Worm (Caenorhabditis elegans) whole organism, L1 larva: Measurements from ENCODE around the gene nrps-1.

Experiments
- C04F5.9 ChIP-seq: sonication (generic microtip); optimal IDR thresholded peaks from 2 replicates; lab custom pipeline; 2016; ENCODE audit warnings: missing genetic modification characterization, missing compliant biosample characterization
- C34B4.2 ChIP-seq: sonication (generic microtip); optimal IDR thresholded peaks from 2 replicates; lab custom pipeline; 2017; ENCODE audit warnings: mild to moderate bottlenecking, missing genetic modification characterization, missing compliant biosample characterization
- F16B12.6 ChIP-seq: fragments of 150-350 bp; optimal IDR thresholded peaks from 2 replicates; lab custom pipeline; 2014; ENCODE audit warnings: missing biosample characterization, missing genetic modification characterization
- aly-2 ChIP-seq: fragments of 150-350 bp; optimal IDR thresholded peaks from 2 replicates; lab custom pipeline; 2014; ENCODE audit warnings: missing biosample characterization, missing genetic modification characterization
- ceh-63 ChIP-seq: fragments of 200-800 bp; sonication (Bioruptor generic); optimal IDR thresholded peaks from 2 replicates; lab custom pipeline; 2018; ENCODE audit warnings: mild to moderate bottlenecking, missing genetic modification characterization, missing compliant biosample characterization
- ceh-8 ChIP-seq: fragments of 200-800 bp; sonication (Bioruptor generic); optimal IDR thresholded peaks from 2 replicates; lab custom pipeline; 2018; ENCODE audit warnings: mild to moderate bottlenecking, missing genetic modification characterization, moderate library complexity, missing compliant biosample characterization
- ceh-88 ChIP-seq: fragments of 200-800 bp; sonication (Bioruptor generic); IDR thresholded peaks from 2 replicates; pipeline ENCODE4 v1.3.6; 2022; ENCODE audit warnings: missing genetic modification characterization, missing compliant biosample characterization
- ceh-90 ChIP-seq: sonication (generic microtip); optimal IDR thresholded peaks from 2 replicates; lab custom pipeline; 2016; ENCODE audit warnings: missing genetic modification characterization, missing compliant biosample characterization
- ces-1 ChIP-seq: fragments of 150-350 bp; optimal IDR thresholded peaks from 2 replicates; lab custom pipeline; 2014; ENCODE audit warnings: missing biosample characterization, missing genetic modification reagents, missing genetic modification characterization
- dpl-1 ChIP-seq, 3 experiments: fragments of 150-350 bp in 2 of 3; sonication (generic microtip) in 1 of 3; optimal IDR thresholded peaks; 2 replicates each; lab custom pipeline; 2014 to 2017; ENCODE audit warnings: missing biosample characterization in 3 of 3, missing genetic modification characterization in 3 of 3, missing genetic modification reagents in 3 of 3
- efl-1 ChIP-seq, 4 experiments: fragments of 150-350 bp; optimal IDR thresholded peaks in 3 of 4; peaks in 1 of 4; 1 replicate in 1 of 4; 2 replicates in 3 of 4; lab custom pipeline; 2014; ENCODE audit warnings: missing biosample characterization in 2 of 4, missing genetic modification characterization in 2 of 4, missing genetic modification reagents in 2 of 4
- efl-3 ChIP-seq: fragments of 200-800 bp; sonication (Bioruptor generic); optimal IDR thresholded peaks from 2 replicates; lab custom pipeline; 2018; ENCODE audit warnings: mild to moderate bottlenecking, missing genetic modification characterization, missing compliant biosample characterization
- egl-27 ChIP-seq, 2 experiments: fragments of 150-350 bp in 1 of 2; sonication (generic microtip); optimal IDR thresholded peaks; 3 replicates each; lab custom pipeline; 2017 to 2018; ENCODE audit warnings: missing biosample characterization in 2 of 2, missing genetic modification characterization in 2 of 2, missing genetic modification reagents in 2 of 2
- fkh-8 ChIP-seq: sonication (generic microtip); optimal IDR thresholded peaks from 2 replicates; lab custom pipeline; 2016; ENCODE audit warnings: mild to moderate bottlenecking, missing genetic modification characterization, missing compliant biosample characterization
- fos-1 ChIP-seq: fragments of 150-350 bp; optimal IDR thresholded peaks from 2 replicates; lab custom pipeline; 2014; ENCODE audit warnings: missing biosample characterization, missing genetic modification characterization
- hlh-17 ChIP-seq: fragments of 200-800 bp; sonication (Bioruptor generic); optimal IDR thresholded peaks from 2 replicates; lab custom pipeline; 2018; ENCODE audit warnings: missing genetic modification characterization, mild to moderate bottlenecking, missing compliant biosample characterization, moderate library complexity, borderline replicate concordance
- lin-15B ChIP-seq: fragments of 150-350 bp; sonication (generic microtip); optimal IDR thresholded peaks from 3 replicates; lab custom pipeline; 2014; ENCODE audit warnings: missing biosample characterization, missing genetic modification characterization
- lin-35 ChIP-seq, 2 experiments: fragments of 150-350 bp; optimal IDR thresholded peaks; 2 replicates each; lab custom pipeline; 2014; ENCODE audit warnings: missing biosample characterization in 2 of 2, missing genetic modification characterization in 2 of 2, missing genetic modification reagents in 2 of 2
- lir-3 ChIP-seq: sonication (generic microtip); optimal IDR thresholded peaks from 2 replicates; lab custom pipeline; 2016; ENCODE audit warnings: mild to moderate bottlenecking, missing genetic modification characterization, moderate library complexity, missing compliant biosample characterization; ENCODE audit not compliant: poor library complexity
- mep-1 ChIP-seq: fragments of 150-350 bp; optimal IDR thresholded peaks from 2 replicates; lab custom pipeline; 2014; ENCODE audit warnings: missing biosample characterization, missing genetic modification characterization
- nhr-11 ChIP-seq: fragments of 150-350 bp; optimal IDR thresholded peaks from 2 replicates; lab custom pipeline; 2014; ENCODE audit warnings: missing biosample characterization, missing genetic modification characterization
- nhr-20 ChIP-seq: sonication (generic microtip); optimal IDR thresholded peaks from 2 replicates; lab custom pipeline; 2016; ENCODE audit warnings: mild to moderate bottlenecking, missing genetic modification characterization, missing compliant biosample characterization
- nhr-47 ChIP-seq: sonication (generic microtip); optimal IDR thresholded peaks from 2 replicates; lab custom pipeline; 2016; ENCODE audit warnings: mild to moderate bottlenecking, missing genetic modification characterization, moderate library complexity, missing compliant biosample characterization
- nhr-77 ChIP-seq: fragments of 150-350 bp; optimal IDR thresholded peaks from 2 replicates; lab custom pipeline; 2014; ENCODE audit warnings: missing biosample characterization, missing genetic modification characterization
- nhr-84 ChIP-seq: sonication (generic microtip); optimal IDR thresholded peaks from 2 replicates; lab custom pipeline; 2017; ENCODE audit warnings: missing biosample characterization, missing genetic modification characterization
- snu-23 ChIP-seq: sonication (generic microtip); optimal IDR thresholded peaks from 2 replicates; lab custom pipeline; 2016; ENCODE audit warnings: missing genetic modification characterization, missing compliant biosample characterization
- sox-4 ChIP-seq: sonication (generic microtip); optimal IDR thresholded peaks from 2 replicates; lab custom pipeline; 2016; ENCODE audit warnings: missing genetic modification characterization, missing compliant biosample characterization
- sup-37 ChIP-seq: fragments of 200-800 bp; sonication (Bioruptor generic); optimal IDR thresholded peaks from 2 replicates; lab custom pipeline; 2018; ENCODE audit warnings: mild to moderate bottlenecking, missing genetic modification characterization, missing compliant biosample characterization
- tbx-2 ChIP-seq: sonication (generic microtip); optimal IDR thresholded peaks from 2 replicates; lab custom pipeline; 2016; ENCODE audit warnings: missing genetic modification characterization, missing compliant biosample characterization
- unc-98 ChIP-seq: fragments of 200-800 bp; sonication (Bioruptor generic); IDR thresholded peaks from 2 replicates; pipeline ENCODE4 v1.3.6; 2022; ENCODE audit warnings: missing genetic modification characterization, missing compliant biosample characterization

nrps-1 gene

DNA sequence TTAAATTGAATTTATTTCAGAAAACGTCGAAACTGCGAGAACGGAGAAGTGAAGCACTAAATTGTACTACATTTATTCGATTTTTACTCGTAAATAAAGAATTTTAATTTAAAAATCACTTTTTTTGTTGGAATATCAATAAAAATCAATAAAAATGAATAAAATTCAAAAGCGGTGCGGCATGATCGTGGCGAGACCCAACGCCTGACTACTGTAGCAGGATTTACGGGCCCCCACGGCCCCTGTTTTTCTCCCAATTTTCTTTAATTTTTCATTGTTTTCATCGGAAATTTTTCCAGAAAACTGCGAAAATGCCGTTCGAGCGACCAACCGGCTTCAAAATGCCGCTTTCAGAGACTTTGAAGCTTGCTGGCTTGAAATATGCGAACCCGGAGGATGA lies 25.7 kb upstream of the nrps-1 start, which contains the start of gene Y66D12A.19:
TSS of gene Y66D12A.19 (plus strand) at position 266 of the 400 bp plus-strand sequence.
- TF ChIP-seq fos-1 (tag; lab: Kevin White, UChicago) (no peak), mep-1 (no peak), aly-2 (no peak), lin-15B (tag; lab: Kevin White, UChicago) (no peak), hlh-17 (GFP tag; lab: Kevin White, UChicago) (no peak), fkh-8 (tag; lab: Kevin White, UChicago) (no peak), sox-4 (no peak)

DNA sequence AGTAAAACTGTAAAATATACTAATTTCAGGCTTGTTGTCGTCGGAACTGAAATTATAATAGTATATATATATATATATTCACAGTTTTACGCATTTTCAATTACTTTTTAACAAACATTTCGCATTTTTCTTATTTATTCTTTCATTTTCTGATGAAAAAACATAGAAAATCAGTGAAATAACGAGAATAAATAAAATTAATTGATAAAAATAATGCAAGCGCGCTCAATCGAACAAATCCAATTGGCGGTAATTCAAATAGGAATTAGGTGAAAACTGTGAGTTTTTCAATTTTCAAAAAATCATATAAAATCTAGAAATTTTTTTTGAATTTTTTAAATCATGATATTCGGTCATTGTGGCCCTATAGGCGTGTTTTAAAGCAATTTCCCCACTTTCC lies 24.4 kb upstream of the nrps-1 start:
- TF ChIP-seq egl-27 (tag; optimal IDR thresholded peaks at IDR 0.05; lab: Kevin White, UChicago) (no peak), dpl-1 (GFP tag; optimal IDR thresholded peaks at IDR 0.05; lab: Kevin White, UChicago) (peak in 1 of 3 experiments; percentile 26), F16B12.6 (no peak), efl-1 (optimal IDR thresholded peaks at IDR 0.05; lab: Kevin White, UChicago) (peak in 1 of 2 experiments; percentile 32), efl-1 (GFP tag; optimal IDR thresholded peaks at IDR 0.05 in 1 of 2; lab: Kevin White, UChicago) (peak; percentile 10 to 92)

DNA sequence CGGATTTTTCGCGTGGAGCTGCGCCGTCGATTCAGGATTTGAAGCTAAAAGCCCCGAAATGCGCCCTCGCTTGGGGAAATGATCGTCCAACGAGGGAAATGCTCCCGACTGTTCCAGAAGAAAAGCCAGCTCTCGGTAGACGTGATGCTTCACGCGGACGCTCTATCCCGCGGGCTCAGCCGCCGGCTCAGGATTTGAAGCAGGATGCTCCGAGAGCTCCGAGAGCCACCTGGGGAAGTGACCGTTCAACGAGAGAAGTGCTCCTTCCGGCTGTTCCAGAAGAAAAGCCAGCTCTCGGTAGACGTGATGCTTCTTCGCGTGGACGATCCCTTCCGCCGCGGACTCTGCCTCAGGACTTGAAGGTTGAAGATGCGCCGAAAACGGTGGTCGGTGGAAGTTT lies 23.6 kb upstream of the nrps-1 start:
- TF ChIP-seq ces-1 (GFP tag; lab: Kevin White, UChicago), result no peak
- TF ChIP-seq nhr-84 (tag; lab: Kevin White, UChicago), result no peak
- no peak for TF ChIP-seq sup-37 (GFP tag; lab: Kevin White, UChicago)
- TF ChIP-seq ceh-8, result peak; percentile 19
- no peak for TF ChIP-seq lin-35 (GFP tag; optimal IDR thresholded peaks at IDR 0.05; lab: Kevin White, UChicago)
- no peak for TF ChIP-seq lir-3
- no peak for TF ChIP-seq unc-98
- no peak for TF ChIP-seq efl-1 (optimal IDR thresholded peaks at IDR 0.05; lab: Kevin White, UChicago)
- TF ChIP-seq efl-1 (GFP tag; optimal IDR thresholded peaks at IDR 0.05 in 1 of 2; lab: Kevin White, UChicago), result peak in 1 of 2 experiments; percentile 57

DNA sequence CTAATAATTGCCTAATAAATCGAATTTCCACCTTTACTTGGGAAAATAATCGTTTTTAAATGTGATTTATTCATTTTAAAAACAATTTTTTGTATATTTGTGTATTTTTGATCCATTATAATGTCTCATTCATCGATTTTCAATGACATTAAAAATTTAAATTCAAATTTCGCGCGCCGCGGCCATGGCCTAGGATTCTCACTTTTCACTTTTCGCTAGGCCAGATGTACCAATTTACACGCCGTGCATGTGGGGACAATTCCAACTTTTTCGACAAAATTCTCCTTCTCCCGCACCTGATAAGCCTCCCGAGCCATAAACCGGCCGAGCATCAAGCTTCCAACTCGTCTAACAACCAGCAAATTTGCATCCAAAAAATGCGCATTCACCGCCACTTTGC lies 19.3 kb upstream of the nrps-1 start:
- TF ChIP-seq efl-1 (optimal IDR thresholded peaks at IDR 0.05; lab: Kevin White, UChicago) (peak in 1 of 2 experiments; percentile 66), efl-1 (GFP tag; optimal IDR thresholded peaks at IDR 0.05 in 1 of 2; lab: Kevin White, UChicago) (peak; percentile 24 to 73), dpl-1 (GFP tag; optimal IDR thresholded peaks at IDR 0.05; lab: Kevin White, UChicago) (peak in 1 of 3 experiments; percentile 12)

DNA sequence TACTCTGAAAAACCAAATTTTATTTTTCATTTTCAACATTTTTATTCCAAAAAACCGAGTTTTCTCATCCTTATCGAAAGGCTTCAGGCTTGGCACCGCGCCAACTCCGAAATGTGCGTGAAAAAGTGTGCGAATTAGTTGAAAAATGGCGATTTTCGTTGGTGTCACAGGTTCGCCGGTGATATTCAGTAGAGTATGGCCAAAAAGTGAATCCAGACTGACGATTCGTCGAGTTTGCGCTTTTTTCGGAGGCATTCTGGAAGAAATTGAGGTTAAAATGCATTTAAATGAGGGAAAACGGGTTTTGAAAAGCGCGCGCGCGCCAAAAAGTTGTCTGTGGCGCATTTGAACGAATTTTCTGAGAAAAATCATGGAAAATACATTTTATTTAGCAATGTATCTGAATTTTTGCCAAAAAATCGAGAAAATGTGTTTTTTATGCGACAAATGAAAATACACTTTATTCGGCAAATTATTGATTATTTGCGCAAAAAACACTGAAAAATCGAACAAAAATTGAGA lies 10.9 kb upstream of the nrps-1 start, which contains the start of the genes Y66D12A.16 and such-1:
TSS of gene Y66D12A.16 (plus strand) at position 51 of the 522 bp plus-strand sequence.
TSS of gene such-1 (minus strand) at position 256 of the 522 bp plus-strand sequence.
- TF ChIP-seq dpl-1 (GFP tag; optimal IDR thresholded peaks at IDR 0.05; lab: Kevin White, UChicago), result peak; percentile 21 to 47 (median 43)
- TF ChIP-seq tbx-2 (tag; lab: Kevin White, UChicago), result no peak

DNA sequence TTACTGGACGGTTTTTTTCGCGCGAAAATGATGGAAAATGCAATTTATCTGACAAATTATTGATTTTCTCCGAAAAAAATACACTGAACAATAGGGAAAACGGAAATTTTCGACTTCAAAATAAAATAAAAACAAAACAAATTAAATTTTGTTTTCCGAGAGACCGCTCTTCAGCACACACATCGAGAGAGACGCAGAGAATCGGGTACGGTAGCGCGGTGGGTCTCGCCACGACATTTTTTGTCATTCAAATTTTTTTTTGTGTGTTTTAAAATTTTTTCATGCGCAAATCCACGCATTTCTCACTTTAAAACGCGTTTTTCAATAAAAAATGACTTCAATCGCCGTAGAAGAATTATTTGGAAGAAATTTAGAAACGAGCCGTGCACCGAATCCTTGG lies 10.4 kb upstream of the nrps-1 start:
- no peak for TF ChIP-seq nhr-20 (tag; lab: Kevin White, UChicago)
- no peak for TF ChIP-seq sox-4
- no peak for TF ChIP-seq ceh-8
- no peak for TF ChIP-seq ceh-90 (tag; lab: Kevin White, UChicago)
- TF ChIP-seq ceh-63 (GFP tag; lab: Kevin White, UChicago), result no peak
- no peak for TF ChIP-seq fos-1 (tag; lab: Kevin White, UChicago)
- no peak for TF ChIP-seq nhr-84 (tag; lab: Kevin White, UChicago)
- TF ChIP-seq nhr-77, result no peak
- no peak for TF ChIP-seq hlh-17 (GFP tag; lab: Kevin White, UChicago)
- no peak for TF ChIP-seq nhr-11 (tag; lab: Kevin White, UChicago)
- no peak for TF ChIP-seq aly-2
- TF ChIP-seq efl-3 (GFP tag; lab: Kevin White, UChicago), result no peak
- TF ChIP-seq ceh-88 (GFP tag; lab: Robert Waterston, UW), result no peak
- TF ChIP-seq C34B4.2 (tag; lab: Kevin White, UChicago), result no peak
- TF ChIP-seq nhr-47 (tag; lab: Kevin White, UChicago), result no peak
- TF ChIP-seq lir-3, result no peak
- no peak for TF ChIP-seq C04F5.9 (tag; lab: Kevin White, UChicago)
- no peak for TF ChIP-seq snu-23 (GFP tag; lab: Kevin White, UChicago)
